Worm (Caenorhabditis elegans) whole organism, young adult: Measurements from ENCODE around the gene C06A1.3.

ENCODE experiments used
- B0261.1 ChIP-seq: sonication (generic microtip); optimal IDR thresholded peaks from 2 replicates; lab custom pipeline; 2016; ENCODE audit warnings: mild to moderate bottlenecking, missing genetic modification characterization, moderate library complexity, missing compliant biosample characterization
- K11D2.4 ChIP-seq: fragments of 200-800 bp; sonication (Bioruptor generic); IDR thresholded peaks from 2 replicates; pipeline ENCODE4 v1.3.6; 2022; ENCODE audit warnings: missing genetic modification reagents, missing genetic modification characterization, missing compliant biosample characterization
- T07F8.4 ChIP-seq: sonication (generic microtip); optimal IDR thresholded peaks from 2 replicates; lab custom pipeline; 2016; ENCODE audit warnings: mild to moderate bottlenecking, missing genetic modification characterization, moderate library complexity, missing compliant biosample characterization
- Y95B8A.8 ChIP-seq: fragments of 200-800 bp; sonication (Bioruptor generic); IDR thresholded peaks from 2 replicates; pipeline ENCODE4 v1.3.6; 2022; ENCODE audit warnings: missing genetic modification reagents, missing genetic modification characterization, missing compliant biosample characterization
- ama-1 ChIP-seq, 3 experiments: fragments of 150-350 bp in 1 of 3; sonication (generic microtip) in 2 of 3; optimal IDR thresholded peaks; 2 replicates each; lab custom pipeline; 2014 to 2018; ENCODE audit warnings: missing biosample characterization in 2 of 3, missing genetic modification characterization in 2 of 3, missing genetic modification reagents in 2 of 3
- chd-7 ChIP-seq: sonication (generic microtip); optimal IDR thresholded peaks from 2 replicates; lab custom pipeline; 2016; ENCODE audit warnings: mild to moderate bottlenecking, missing genetic modification characterization, moderate library complexity, missing compliant biosample characterization
- ets-4 ChIP-seq: fragments of 200-800 bp; sonication (Bioruptor generic); optimal IDR thresholded peaks from 2 replicates; lab custom pipeline; 2018; ENCODE audit warnings: mild to moderate bottlenecking, missing genetic modification characterization, missing compliant biosample characterization
- hsf-1 ChIP-seq: fragments of 200-800 bp; sonication (Bioruptor generic); IDR thresholded peaks from 2 replicates; pipeline ENCODE4 v1.3.6; 2022; ENCODE audit warnings: missing genetic modification reagents, missing genetic modification characterization, missing compliant biosample characterization
- lsl-1 ChIP-seq: fragments of 200-800 bp; sonication (Bioruptor generic); optimal IDR thresholded peaks from 2 replicates; lab custom pipeline; 2018; ENCODE audit warnings: mild to moderate bottlenecking, missing genetic modification characterization, moderate library complexity, missing compliant biosample characterization
- nfya-1 ChIP-seq: sonication (generic microtip); optimal IDR thresholded peaks from 2 replicates; lab custom pipeline; 2017; ENCODE audit warnings: antibody characterized with exemption, missing compliant biosample characterization, missing genetic modification characterization, borderline replicate concordance; ENCODE audit not compliant: insufficient read depth
- somi-1 ChIP-seq: fragments of 200-800 bp; sonication (Bioruptor generic); optimal IDR thresholded peaks from 2 replicates; lab custom pipeline; 2018; ENCODE audit warnings: mild to moderate bottlenecking, missing genetic modification characterization, missing compliant biosample characterization
- unc-130 ChIP-seq: sonication (generic microtip); optimal IDR thresholded peaks from 2 replicates; lab custom pipeline; 2016; ENCODE audit warnings: missing genetic modification reagents, missing genetic modification characterization, missing compliant biosample characterization
- ztf-6 ChIP-seq: fragments of 200-800 bp; sonication (Bioruptor generic); IDR thresholded peaks from 2 replicates; pipeline ENCODE4 v1.3.6; 2022; ENCODE audit warnings: missing genetic modification reagents, missing genetic modification characterization, missing compliant biosample characterization

DNA sequence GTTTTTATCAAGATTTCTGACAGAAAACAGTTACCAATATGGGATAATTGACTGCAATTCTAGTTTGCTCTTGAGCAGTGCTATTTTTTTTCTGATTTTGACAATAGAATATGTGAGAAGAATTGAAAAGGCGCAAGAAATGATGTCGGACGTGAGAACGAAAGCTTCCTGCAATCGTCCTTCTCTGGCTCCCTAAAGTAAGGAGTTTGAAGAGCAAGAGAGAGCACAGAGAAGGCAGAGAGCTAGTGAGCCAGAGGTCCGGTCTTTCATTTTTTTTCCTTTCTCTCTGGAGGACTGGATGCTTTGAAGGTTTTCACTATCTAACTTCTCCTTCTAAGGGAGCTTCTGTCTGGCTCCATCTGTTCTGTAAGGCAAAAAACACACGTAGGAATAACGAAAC is 21.9 kb upstream of the C06A1.3 start:
- TF ChIP-seq somi-1 (GFP tag; lab: Kevin White, UChicago) (no peak), ama-1 (optimal IDR thresholded peaks at IDR 0.05; lab: Kevin White, UChicago) (peak; percentile 82), ama-1 (GFP tag; optimal IDR thresholded peaks at IDR 0.05; lab: Kevin White, UChicago) (no peak), T07F8.4 (tag; lab: Kevin White, UChicago) (no peak), unc-130 (no peak), hsf-1 (no peak), B0261.1 (tag; lab: Kevin White, UChicago) (no peak), nfya-1 (tag; lab: Kevin White, UChicago) (no peak), chd-7 (tag; lab: Kevin White, UChicago) (no peak), K11D2.4 (GFP tag; lab: Robert Waterston, UW) (no peak), lsl-1 (GFP tag; lab: Kevin White, UChicago) (no peak), ets-4 (GFP tag; lab: Kevin White, UChicago) (no peak), Y95B8A.8 (no peak), ztf-6 (no peak)
